Worm (Caenorhabditis elegans) whole organism, L2 larva: Measurements from ENCODE around the gene C02F5.12.
A peak's percentile ranks its signal among the peaks of the same experiment; 100 is the strongest.

Experiments
- C34F6.9 ChIP-seq: fragments of 150-350 bp; optimal IDR thresholded peaks from 2 replicates; lab custom pipeline; 2014; ENCODE audit warnings: missing biosample characterization, missing genetic modification characterization
- R02D3.7 ChIP-seq: fragments of 150-350 bp; optimal IDR thresholded peaks from 2 replicates; lab custom pipeline; 2014; ENCODE audit warnings: missing biosample characterization, missing genetic modification characterization
- Y55F3AM.14 ChIP-seq: fragments of 200-800 bp; sonication (Bioruptor generic); optimal IDR thresholded peaks from 2 replicates; lab custom pipeline; 2018; ENCODE audit warnings: mild to moderate bottlenecking, missing genetic modification characterization, missing compliant biosample characterization
- ZK546.5 ChIP-seq: sonication (generic microtip); optimal IDR thresholded peaks from 2 replicates; lab custom pipeline; 2017; ENCODE audit warnings: missing biosample characterization, missing genetic modification characterization
- alr-1 ChIP-seq: fragments of 150-350 bp; optimal IDR thresholded peaks from 2 replicates; lab custom pipeline; 2014; ENCODE audit warnings: missing biosample characterization, missing genetic modification characterization
- aly-2 ChIP-seq: fragments of 150-350 bp; optimal IDR thresholded peaks from 2 replicates; lab custom pipeline; 2014; ENCODE audit warnings: missing biosample characterization, missing genetic modification characterization
- ama-1 ChIP-seq: fragments of 150-350 bp; optimal IDR thresholded peaks from 2 replicates; lab custom pipeline; 2018; ENCODE audit warnings: inconsistent platforms
- blmp-1 ChIP-seq: sonication (generic microtip); optimal IDR thresholded peaks from 2 replicates; lab custom pipeline; 2017; ENCODE audit warnings: missing genetic modification characterization, mild to moderate bottlenecking, missing compliant biosample characterization, antibody characterized with exemption, moderate library complexity; ENCODE audit not compliant: insufficient read depth
- ceh-16 ChIP-seq: fragments of 150-350 bp; optimal IDR thresholded peaks from 2 replicates; lab custom pipeline; 2014; ENCODE audit warnings: missing biosample characterization, missing genetic modification characterization
- ceh-82 ChIP-seq: fragments of 150-350 bp; optimal IDR thresholded peaks from 2 replicates; lab custom pipeline; 2014; ENCODE audit warnings: missing biosample characterization, missing genetic modification characterization
- crh-2 ChIP-seq: sonication (generic microtip); optimal IDR thresholded peaks from 2 replicates; lab custom pipeline; 2017; ENCODE audit warnings: missing biosample characterization, missing genetic modification characterization
- egl-27 ChIP-seq: sonication (generic microtip); optimal IDR thresholded peaks from 3 replicates; lab custom pipeline; 2017; ENCODE audit warnings: missing biosample characterization, missing genetic modification reagents, missing genetic modification characterization
- elt-1 ChIP-seq: fragments of 150-350 bp; optimal IDR thresholded peaks from 2 replicates; lab custom pipeline; 2014; ENCODE audit warnings: missing biosample characterization, missing genetic modification characterization
- elt-3 ChIP-seq: sonication (generic microtip); optimal IDR thresholded peaks from 2 replicates; lab custom pipeline; 2017; ENCODE audit warnings: missing biosample characterization, missing genetic modification characterization
- fos-1 ChIP-seq: fragments of 150-350 bp; optimal IDR thresholded peaks from 2 replicates; lab custom pipeline; 2014; ENCODE audit warnings: missing biosample characterization, missing genetic modification characterization
- lin-11 ChIP-seq: fragments of 150-350 bp; sonication (generic microtip); optimal IDR thresholded peaks from 2 replicates; lab custom pipeline; 2014; ENCODE audit warnings: missing biosample characterization, missing genetic modification characterization, inconsistent platforms, mixed read lengths
- lin-13 ChIP-seq: fragments of 150-350 bp; optimal IDR thresholded peaks from 2 replicates; lab custom pipeline; 2014; ENCODE audit warnings: missing biosample characterization, missing genetic modification reagents, missing genetic modification characterization
- lsy-2 ChIP-seq, 2 experiments: fragments of 150-350 bp in 1 of 2; sonication (generic microtip) in 1 of 2; optimal IDR thresholded peaks; 2 replicates each; lab custom pipeline; 2014 to 2017; ENCODE audit warnings: missing biosample characterization in 2 of 2, missing genetic modification characterization in 2 of 2
- mab-5 ChIP-seq: fragments of 150-350 bp; optimal IDR thresholded peaks from 2 replicates; lab custom pipeline; 2014; ENCODE audit warnings: missing biosample characterization, missing genetic modification characterization
- mdl-1 ChIP-seq, 2 experiments: fragments of 150-350 bp in 1 of 2; sonication (generic microtip) in 1 of 2; optimal IDR thresholded peaks; 2 replicates each; lab custom pipeline; 2017; ENCODE audit warnings: missing biosample characterization in 2 of 2, missing genetic modification characterization in 2 of 2
- nhr-10 ChIP-seq: sonication (generic microtip); optimal IDR thresholded peaks from 2 replicates; lab custom pipeline; 2017; ENCODE audit warnings: missing biosample characterization, missing genetic modification characterization
- nhr-11 ChIP-seq: fragments of 150-350 bp; optimal IDR thresholded peaks from 2 replicates; lab custom pipeline; 2014; ENCODE audit warnings: missing biosample characterization, missing genetic modification characterization
- nhr-12 ChIP-seq: fragments of 150-350 bp; optimal IDR thresholded peaks from 2 replicates; lab custom pipeline; 2014; ENCODE audit warnings: missing biosample characterization, missing genetic modification characterization
- nhr-129 ChIP-seq: fragments of 150-350 bp; optimal IDR thresholded peaks from 2 replicates; lab custom pipeline; 2014; ENCODE audit warnings: missing biosample characterization, missing genetic modification characterization
- nhr-21 ChIP-seq: fragments of 150-350 bp; optimal IDR thresholded peaks from 2 replicates; lab custom pipeline; 2014; ENCODE audit warnings: missing biosample characterization, missing genetic modification characterization
- nhr-25 ChIP-seq: fragments of 150-350 bp; sonication (generic microtip); optimal IDR thresholded peaks from 3 replicates; lab custom pipeline; 2014; ENCODE audit warnings: missing biosample characterization, missing genetic modification characterization
- nhr-6 ChIP-seq: fragments of 150-350 bp; optimal IDR thresholded peaks from 2 replicates; lab custom pipeline; 2014; ENCODE audit warnings: missing biosample characterization, missing genetic modification characterization
- nhr-77 ChIP-seq: fragments of 150-350 bp; optimal IDR thresholded peaks from 2 replicates; lab custom pipeline; 2014; ENCODE audit warnings: missing biosample characterization, missing genetic modification characterization
- sem-4 ChIP-seq: fragments of 150-350 bp; optimal IDR thresholded peaks from 2 replicates; lab custom pipeline; 2014; ENCODE audit warnings: missing biosample characterization, missing genetic modification reagents, missing genetic modification characterization
- sma-3 ChIP-seq: sonication (generic microtip); optimal IDR thresholded peaks from 2 replicates; lab custom pipeline; 2016; ENCODE audit warnings: missing genetic modification reagents, missing genetic modification characterization, missing compliant biosample characterization
- sma-9 ChIP-seq, 2 experiments: fragments of 150-350 bp in 1 of 2; sonication (generic microtip) in 1 of 2; optimal IDR thresholded peaks; 2 replicates each; lab custom pipeline; 2014 to 2016; ENCODE audit warnings: missing genetic modification characterization in 2 of 2, mild to moderate bottlenecking in 1 of 2, missing biosample characterization in 1 of 2, missing compliant biosample characterization in 1 of 2, missing genetic modification reagents in 1 of 2, moderate library complexity in 1 of 2
- snpc-4 ChIP-seq: fragments of 150-350 bp; optimal IDR thresholded peaks from 2 replicates; lab custom pipeline; 2014; ENCODE audit warnings: missing biosample characterization, missing genetic modification characterization
- unc-55 ChIP-seq: fragments of 150-350 bp; sonication (generic microtip); optimal IDR thresholded peaks from 3 replicates; lab custom pipeline; 2014; ENCODE audit warnings: missing biosample characterization, missing genetic modification reagents, missing genetic modification characterization
- zag-1 ChIP-seq: fragments of 150-350 bp; optimal IDR thresholded peaks from 2 replicates; lab custom pipeline; 2014; ENCODE audit warnings: missing biosample characterization, missing genetic modification characterization
- ztf-1 ChIP-seq: fragments of 200-800 bp; sonication (Bioruptor generic); conservative IDR thresholded peaks from 2 replicates; pipeline ENCODE4 v1.3.6; 2022; ENCODE audit warnings: missing genetic modification characterization, missing compliant biosample characterization
- ztf-11 ChIP-seq: sonication (generic microtip); optimal IDR thresholded peaks from 2 replicates; lab custom pipeline; 2017; ENCODE audit warnings: missing biosample characterization, missing genetic modification characterization
- ztf-4 ChIP-seq: fragments of 150-350 bp; optimal IDR thresholded peaks from 2 replicates; lab custom pipeline; 2014; ENCODE audit warnings: missing biosample characterization, missing genetic modification characterization

Gene C02F5.12

DNA sequence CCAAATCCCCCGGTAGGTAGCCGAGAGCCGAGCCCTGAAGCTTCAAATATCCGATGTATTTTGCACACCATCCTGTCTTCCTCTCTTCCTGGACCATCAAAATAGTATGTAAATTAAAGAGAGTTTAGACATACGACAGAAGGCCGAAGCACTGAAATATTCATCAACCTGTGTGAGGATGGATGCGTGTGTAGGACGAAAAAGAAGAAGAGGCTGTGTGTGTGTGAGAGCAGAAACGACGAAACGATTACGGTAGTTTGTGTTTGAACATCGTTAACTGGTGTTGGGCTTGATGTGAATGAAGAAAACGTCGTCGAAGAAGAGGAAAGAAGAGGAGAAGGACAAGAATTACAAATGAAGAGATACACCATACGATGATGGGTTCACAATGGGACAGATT lies 31.3 kb downstream of the C02F5.12 start:
- TF ChIP-seq Y55F3AM.14 (GFP tag; lab: Kevin White, UChicago): no peak
- no peak for TF ChIP-seq snpc-4 (tag; lab: Kevin White, UChicago)
- TF ChIP-seq sem-4: no peak
- TF ChIP-seq ceh-82: no peak
- TF ChIP-seq nhr-21 (tag; lab: Kevin White, UChicago): no peak
- no peak for TF ChIP-seq nhr-25
- no peak for TF ChIP-seq fos-1 (tag; lab: Kevin White, UChicago)
- no peak for TF ChIP-seq lin-13 (GFP tag; lab: Kevin White, UChicago)
- no peak for TF ChIP-seq ZK546.5 (tag; lab: Kevin White, UChicago)
- no peak for TF ChIP-seq egl-27 (tag; lab: Kevin White, UChicago)
- no peak for TF ChIP-seq nhr-11
- TF ChIP-seq unc-55: peak; percentile 49
- TF ChIP-seq alr-1: no peak
- no peak for TF ChIP-seq sma-3 (GFP tag; lab: Kevin White, UChicago)
- no peak for TF ChIP-seq ama-1 (lab: Kevin White, UChicago)
- no peak for TF ChIP-seq elt-3 (tag; lab: Kevin White, UChicago)
- no peak for TF ChIP-seq nhr-10 (tag; lab: Kevin White, UChicago)
- no peak for TF ChIP-seq ceh-16 (tag; lab: Kevin White, UChicago)
- no peak for TF ChIP-seq nhr-6 (tag; lab: Kevin White, UChicago)
- TF ChIP-seq lsy-2 (tag; optimal IDR thresholded peaks at IDR 0.05; lab: Kevin White, UChicago): peak in 1 of 2 experiments; percentile 54
- TF ChIP-seq C34F6.9: peak; percentile 17
- no peak for TF ChIP-seq ztf-4 (tag; lab: Kevin White, UChicago)
- no peak for TF ChIP-seq nhr-12 (tag; lab: Kevin White, UChicago)
- peak; percentile 14 for TF ChIP-seq nhr-129 (tag; lab: Kevin White, UChicago)
- no peak for TF ChIP-seq ztf-11 (tag; lab: Kevin White, UChicago)
- no peak for TF ChIP-seq elt-1
- TF ChIP-seq aly-2: no peak
- TF ChIP-seq R02D3.7 (tag; lab: Kevin White, UChicago): no peak

DNA sequence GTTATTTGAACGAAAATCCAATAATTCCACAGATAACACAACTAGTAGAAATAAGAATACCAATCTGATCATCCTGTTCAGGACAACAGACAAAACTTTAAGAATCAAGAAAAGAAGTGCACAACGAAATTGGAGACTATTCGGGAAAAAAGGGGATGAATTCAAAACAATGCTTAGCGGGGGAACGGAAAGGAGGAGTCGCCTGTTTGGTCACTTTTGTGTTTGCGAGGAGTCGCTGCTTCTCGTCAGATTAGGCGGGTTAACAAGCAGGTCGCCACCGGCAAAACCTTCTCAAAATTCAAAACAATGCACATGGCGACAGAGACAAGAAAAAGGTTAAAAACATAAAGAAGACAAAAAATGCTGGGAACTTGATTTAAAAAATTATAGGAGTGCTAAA lies 33.1 kb downstream of the C02F5.12 start, which contains the start of gene C30A5.10:
TSS of gene C30A5.10 (minus strand) at position 101 of the 400 bp plus-strand sequence.
- TF ChIP-seq lin-11 (tag; lab: Kevin White, UChicago) (no peak), C34F6.9 (no peak), nhr-77 (tag; lab: Kevin White, UChicago) (no peak), ceh-16 (tag; lab: Kevin White, UChicago) (no peak), nhr-21 (tag; lab: Kevin White, UChicago) (no peak), crh-2 (tag; lab: Kevin White, UChicago) (no peak), fos-1 (tag; lab: Kevin White, UChicago) (no peak), sma-9 (GFP tag; optimal IDR thresholded peaks at IDR 0.05; lab: Kevin White, UChicago) (no peak), sma-9 (tag; optimal IDR thresholded peaks at IDR 0.05; lab: Kevin White, UChicago) (no peak), ztf-4 (tag; lab: Kevin White, UChicago) (no peak), ZK546.5 (tag; lab: Kevin White, UChicago) (no peak), mab-5 (tag; lab: Kevin White, UChicago) (no peak), aly-2 (no peak), sem-4 (no peak), ztf-11 (tag; lab: Kevin White, UChicago) (no peak), alr-1 (no peak), sma-3 (GFP tag; lab: Kevin White, UChicago) (no peak), ztf-1 (no peak), ama-1 (lab: Kevin White, UChicago) (no peak), mdl-1 (tag; optimal IDR thresholded peaks at IDR 0.05; lab: Kevin White, UChicago) (no peak)
- TF ChIP-seq, all 48 proteins: peak for 0

DNA sequence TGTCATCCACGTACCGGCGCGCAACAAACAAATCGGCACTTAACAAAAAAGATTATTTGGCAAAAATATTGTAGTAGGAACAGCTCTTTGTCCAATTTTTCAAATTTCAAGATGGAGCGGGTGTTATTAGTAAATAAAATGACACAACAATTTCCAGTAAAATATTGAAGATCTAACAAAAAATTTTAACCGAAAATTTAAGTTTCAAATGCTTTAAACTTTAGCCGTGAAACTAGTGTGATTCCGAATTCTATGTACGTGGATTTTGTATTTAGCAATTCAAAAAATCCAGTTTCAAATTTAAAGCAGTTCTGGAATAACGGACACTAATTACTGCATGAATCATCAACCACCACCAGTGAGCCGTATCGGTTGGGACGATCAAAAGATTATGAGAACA lies 40.1 kb downstream of the C02F5.12 start, which contains the start of gene snb-5:
TSS of gene snb-5 (plus strand) at position 301 of the 400 bp plus-strand sequence.
- no peak for TF ChIP-seq elt-3 (tag; lab: Kevin White, UChicago)
- TF ChIP-seq crh-2 (tag; lab: Kevin White, UChicago): no peak
- no peak for TF ChIP-seq zag-1 (tag; lab: Kevin White, UChicago)
- TF ChIP-seq sma-3 (GFP tag; lab: Kevin White, UChicago): no peak
- no peak for TF ChIP-seq Y55F3AM.14 (GFP tag; lab: Kevin White, UChicago)
- no peak for TF ChIP-seq blmp-1 (tag; lab: Kevin White, UChicago)
- no peak for TF ChIP-seq fos-1 (tag; lab: Kevin White, UChicago)
- TF ChIP-seq R02D3.7 (tag; lab: Kevin White, UChicago): no peak
- TF ChIP-seq lin-13 (GFP tag; lab: Kevin White, UChicago): no peak
- no peak for TF ChIP-seq ceh-16 (tag; lab: Kevin White, UChicago)
- no peak for TF ChIP-seq elt-1
- TF ChIP-seq, all 48 proteins: peak for 0
